Worm (Caenorhabditis elegans) whole organism, L2 larva: ENCODE data around the gene ZC132.3.
A peak's percentile ranks its signal among the peaks of the same experiment; 100 is the strongest.
"Not testable (repeated sequence)": the region's sequence is repeated elsewhere in the genome, so short reads cannot be mapped to it uniquely, and the experiment has no call there.

Source experiments
- C34F6.9 ChIP-seq: fragments of 150-350 bp; optimal IDR thresholded peaks from 2 replicates; lab custom pipeline; 2014; ENCODE audit warnings: missing biosample characterization, missing genetic modification characterization
- Y55F3AM.14 ChIP-seq: fragments of 200-800 bp; sonication (Bioruptor generic); optimal IDR thresholded peaks from 2 replicates; lab custom pipeline; 2018; ENCODE audit warnings: mild to moderate bottlenecking, missing genetic modification characterization, missing compliant biosample characterization
- ZK546.5 ChIP-seq: sonication (generic microtip); optimal IDR thresholded peaks from 2 replicates; lab custom pipeline; 2017; ENCODE audit warnings: missing biosample characterization, missing genetic modification characterization
- alr-1 ChIP-seq: fragments of 150-350 bp; optimal IDR thresholded peaks from 2 replicates; lab custom pipeline; 2014; ENCODE audit warnings: missing biosample characterization, missing genetic modification characterization
- aly-2 ChIP-seq: fragments of 150-350 bp; optimal IDR thresholded peaks from 2 replicates; lab custom pipeline; 2014; ENCODE audit warnings: missing biosample characterization, missing genetic modification characterization
- blmp-1 ChIP-seq: sonication (generic microtip); optimal IDR thresholded peaks from 2 replicates; lab custom pipeline; 2017; ENCODE audit warnings: missing genetic modification characterization, mild to moderate bottlenecking, missing compliant biosample characterization, antibody characterized with exemption, moderate library complexity; ENCODE audit not compliant: insufficient read depth
- ceh-16 ChIP-seq: fragments of 150-350 bp; optimal IDR thresholded peaks from 2 replicates; lab custom pipeline; 2014; ENCODE audit warnings: missing biosample characterization, missing genetic modification characterization
- crh-2 ChIP-seq: sonication (generic microtip); optimal IDR thresholded peaks from 2 replicates; lab custom pipeline; 2017; ENCODE audit warnings: missing biosample characterization, missing genetic modification characterization
- egl-27 ChIP-seq: sonication (generic microtip); optimal IDR thresholded peaks from 3 replicates; lab custom pipeline; 2017; ENCODE audit warnings: missing biosample characterization, missing genetic modification reagents, missing genetic modification characterization
- elt-1 ChIP-seq: fragments of 150-350 bp; optimal IDR thresholded peaks from 2 replicates; lab custom pipeline; 2014; ENCODE audit warnings: missing biosample characterization, missing genetic modification characterization
- fos-1 ChIP-seq: fragments of 150-350 bp; optimal IDR thresholded peaks from 2 replicates; lab custom pipeline; 2014; ENCODE audit warnings: missing biosample characterization, missing genetic modification characterization
- gmeb-1 ChIP-seq: fragments of 150-350 bp; optimal IDR thresholded peaks from 2 replicates; lab custom pipeline; 2014; ENCODE audit warnings: missing biosample characterization, missing genetic modification characterization
- lin-11 ChIP-seq: fragments of 150-350 bp; sonication (generic microtip); optimal IDR thresholded peaks from 2 replicates; lab custom pipeline; 2014; ENCODE audit warnings: missing biosample characterization, missing genetic modification characterization, inconsistent platforms, mixed read lengths
- lin-13 ChIP-seq: fragments of 150-350 bp; optimal IDR thresholded peaks from 2 replicates; lab custom pipeline; 2014; ENCODE audit warnings: missing biosample characterization, missing genetic modification reagents, missing genetic modification characterization
- lin-39 ChIP-seq: fragments of 150-350 bp; optimal IDR thresholded peaks from 2 replicates; lab custom pipeline; 2014; ENCODE audit warnings: missing biosample characterization, missing genetic modification reagents, missing genetic modification characterization
- mdl-1 ChIP-seq, 2 experiments: fragments of 150-350 bp in 1 of 2; sonication (generic microtip) in 1 of 2; optimal IDR thresholded peaks; 2 replicates each; lab custom pipeline; 2017; ENCODE audit warnings: missing biosample characterization in 2 of 2, missing genetic modification characterization in 2 of 2
- nhr-10 ChIP-seq: sonication (generic microtip); optimal IDR thresholded peaks from 2 replicates; lab custom pipeline; 2017; ENCODE audit warnings: missing biosample characterization, missing genetic modification characterization
- nhr-12 ChIP-seq: fragments of 150-350 bp; optimal IDR thresholded peaks from 2 replicates; lab custom pipeline; 2014; ENCODE audit warnings: missing biosample characterization, missing genetic modification characterization
- nhr-129 ChIP-seq: fragments of 150-350 bp; optimal IDR thresholded peaks from 2 replicates; lab custom pipeline; 2014; ENCODE audit warnings: missing biosample characterization, missing genetic modification characterization
- nhr-237 ChIP-seq: fragments of 150-350 bp; optimal IDR thresholded peaks from 2 replicates; lab custom pipeline; 2014; ENCODE audit warnings: missing biosample characterization, missing genetic modification characterization
- nhr-25 ChIP-seq: fragments of 150-350 bp; sonication (generic microtip); optimal IDR thresholded peaks from 3 replicates; lab custom pipeline; 2014; ENCODE audit warnings: missing biosample characterization, missing genetic modification characterization
- nhr-77 ChIP-seq: fragments of 150-350 bp; optimal IDR thresholded peaks from 2 replicates; lab custom pipeline; 2014; ENCODE audit warnings: missing biosample characterization, missing genetic modification characterization
- sem-4 ChIP-seq: fragments of 150-350 bp; optimal IDR thresholded peaks from 2 replicates; lab custom pipeline; 2014; ENCODE audit warnings: missing biosample characterization, missing genetic modification reagents, missing genetic modification characterization
- sma-9 ChIP-seq, 2 experiments: fragments of 150-350 bp in 1 of 2; sonication (generic microtip) in 1 of 2; optimal IDR thresholded peaks; 2 replicates each; lab custom pipeline; 2014 to 2016; ENCODE audit warnings: missing genetic modification characterization in 2 of 2, mild to moderate bottlenecking in 1 of 2, missing biosample characterization in 1 of 2, missing compliant biosample characterization in 1 of 2, missing genetic modification reagents in 1 of 2, moderate library complexity in 1 of 2
- unc-55 ChIP-seq: fragments of 150-350 bp; sonication (generic microtip); optimal IDR thresholded peaks from 3 replicates; lab custom pipeline; 2014; ENCODE audit warnings: missing biosample characterization, missing genetic modification reagents, missing genetic modification characterization
- unc-62 ChIP-seq: fragments of 150-350 bp; optimal IDR thresholded peaks from 2 replicates; lab custom pipeline; 2014; ENCODE audit warnings: missing biosample characterization, missing genetic modification reagents, missing genetic modification characterization
- zag-1 ChIP-seq: fragments of 150-350 bp; optimal IDR thresholded peaks from 2 replicates; lab custom pipeline; 2014; ENCODE audit warnings: missing biosample characterization, missing genetic modification characterization
- ztf-1 ChIP-seq: fragments of 200-800 bp; sonication (Bioruptor generic); conservative IDR thresholded peaks from 2 replicates; pipeline ENCODE4 v1.3.6; 2022; ENCODE audit warnings: missing genetic modification characterization, missing compliant biosample characterization
- ztf-11 ChIP-seq: sonication (generic microtip); optimal IDR thresholded peaks from 2 replicates; lab custom pipeline; 2017; ENCODE audit warnings: missing biosample characterization, missing genetic modification characterization
- ztf-4 ChIP-seq: fragments of 150-350 bp; optimal IDR thresholded peaks from 2 replicates; lab custom pipeline; 2014; ENCODE audit warnings: missing biosample characterization, missing genetic modification characterization

Gene ZC132.3

DNA sequence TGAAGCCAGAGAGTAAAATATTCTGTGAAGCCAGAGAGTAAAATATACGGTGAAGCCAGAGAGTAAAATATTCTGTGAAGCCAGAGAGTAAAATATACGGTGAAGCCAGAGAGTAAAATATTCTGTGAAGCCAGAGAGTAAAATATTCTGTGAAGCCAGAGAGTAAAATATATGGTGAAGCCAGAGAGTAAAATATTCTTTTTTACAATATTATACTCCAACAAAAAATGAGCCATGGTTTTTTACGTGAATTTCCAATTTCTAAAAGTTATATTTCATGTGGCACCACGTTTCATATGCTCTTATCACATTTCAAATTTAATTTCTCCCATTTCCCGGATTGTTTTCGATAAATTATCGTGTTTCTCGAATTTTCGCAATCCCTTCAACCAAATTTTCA lies 36.8 kb upstream of the ZC132.3 start, which contains the start of gene irld-1:
Gene irld-1 (plus strand): TSS at position 301 of the 400 bp plus-strand sequence.
- TF ChIP-seq nhr-10; nhr-25 (tag; lab: Kevin White, UChicago); nhr-129 (tag; lab: Kevin White, UChicago): not testable (repeated sequence)

ce11 chrV:4332450-4332849 lies 32.8 kb upstream of the ZC132.3 start, which contains the start of gene oac-12:
TSS of gene oac-12 (minus strand) at chrV:4332550.
- TF ChIP-seq C34F6.9 (tag; lab: Kevin White, UChicago) (no peak), ZK546.5 (tag; lab: Kevin White, UChicago) (no peak), unc-55 (GFP tag; lab: Kevin White, UChicago) (no peak), nhr-10 (no peak), nhr-25 (tag; lab: Kevin White, UChicago) (no peak), nhr-129 (tag; lab: Kevin White, UChicago) (no peak), ztf-4 (no peak), zag-1 (tag; lab: Kevin White, UChicago) (no peak), unc-62 (GFP tag; lab: Kevin White, UChicago) (no peak), ztf-1 (GFP tag; lab: Robert Waterston, UW) (no peak), egl-27 (no peak), nhr-77 (tag; lab: Kevin White, UChicago) (no peak), alr-1 (tag; lab: Kevin White, UChicago) (no peak), aly-2 (no peak), gmeb-1 (tag; lab: Kevin White, UChicago) (no peak), lin-13 (GFP tag; lab: Kevin White, UChicago) (no peak), sma-9 (GFP tag; optimal IDR thresholded peaks at IDR 0.05; lab: Kevin White, UChicago) (no peak), sma-9 (tag; optimal IDR thresholded peaks at IDR 0.05; lab: Kevin White, UChicago) (no peak)

- TF ChIP-seq ztf-11 (tag; lab: Kevin White, UChicago) (no peak), sma-9 (GFP tag; optimal IDR thresholded peaks at IDR 0.05; lab: Kevin White, UChicago) (no peak), sma-9 (tag; optimal IDR thresholded peaks at IDR 0.05; lab: Kevin White, UChicago) (no peak), nhr-25 (tag; lab: Kevin White, UChicago) (no peak), sem-4 (tag; lab: Kevin White, UChicago) (no peak), unc-62 (GFP tag; lab: Kevin White, UChicago) (no peak), mdl-1 (tag; optimal IDR thresholded peaks at IDR 0.05; lab: Kevin White, UChicago) (no peak), lin-39 (tag; lab: Kevin White, UChicago) (no peak), gmeb-1 (tag; lab: Kevin White, UChicago) (no peak), Y55F3AM.14 (GFP tag; lab: Kevin White, UChicago) (no peak), crh-2 (tag; lab: Kevin White, UChicago) (no peak), fos-1 (tag; lab: Kevin White, UChicago) (no peak), lin-11 (tag; lab: Kevin White, UChicago) (no peak), nhr-12 (tag; lab: Kevin White, UChicago) (no peak), nhr-237 (tag; lab: Kevin White, UChicago) (no peak), ceh-16 (tag; lab: Kevin White, UChicago) (no peak)
These were observed 31.2 kb upstream of the ZC132.3 start for ce11 chrV:4330820-4331219.

ce11 chrV:4326841-4327240 lies 27.2 kb upstream of the ZC132.3 start, which contains the start of gene D2063.1:
TSS of gene D2063.1 (plus strand) at chrV:4327121.
- no peak for TF ChIP-seq blmp-1
- peak; percentile 3 for TF ChIP-seq nhr-129 (tag; lab: Kevin White, UChicago)
- TF ChIP-seq, all 48 proteins: peak for 1

- no peak for TF ChIP-seq ZK546.5 (tag; lab: Kevin White, UChicago)
- TF ChIP-seq, all 48 proteins: peak for 0
These were observed 25.8 kb upstream of the ZC132.3 start, which contains the start of gene nhr-125 for ce11 chrV:4325415-4325814. TSS of gene nhr-125 (minus strand) at chrV:4325515.

DNA sequence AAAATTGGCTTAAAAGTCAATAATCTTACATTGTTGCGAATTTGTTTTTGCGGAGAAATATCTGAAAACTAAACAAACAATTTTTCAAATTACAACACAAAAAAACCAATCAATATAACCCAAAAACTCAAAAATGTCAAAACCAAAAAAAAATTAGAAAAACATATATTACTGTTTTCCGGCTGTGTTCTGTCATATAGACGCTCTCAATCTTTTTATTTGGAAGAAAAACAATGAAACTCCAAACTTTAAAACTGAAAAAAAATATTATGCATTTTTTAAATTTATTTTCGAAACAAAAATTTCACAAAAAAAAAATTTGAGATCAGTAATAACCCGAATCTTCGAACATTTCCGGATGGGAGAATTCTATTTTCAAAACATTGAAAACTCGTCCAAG lies 23.1 kb upstream of the ZC132.3 start, which contains the start of gene R02D1.2:
Gene R02D1.2 (minus strand): TSS at position 101 of the 400 bp plus-strand sequence.
- TF ChIP-seq elt-1 (tag; lab: Kevin White, UChicago) (no peak), ztf-1 (GFP tag; lab: Robert Waterston, UW) (no peak)
